Worm (Caenorhabditis elegans) whole organism, mixed stage, embryonic: Measurements from ENCODE around the gene R03G8.3.

Source experiments
- M03D4.4 ChIP-seq: sonication (generic microtip); optimal IDR thresholded peaks from 2 replicates; lab custom pipeline; 2017; ENCODE audit warnings: mild to moderate bottlenecking, missing genetic modification characterization, missing compliant biosample characterization
- bed-3 ChIP-seq: fragments of 200-800 bp; sonication (Bioruptor generic); optimal IDR thresholded peaks from 3 replicates; lab custom pipeline; 2018; ENCODE audit warnings: mild to moderate bottlenecking, missing genetic modification characterization, moderate library complexity, missing compliant biosample characterization
- blmp-1 ChIP-seq: fragments of 150-350 bp; optimal IDR thresholded peaks from 2 replicates; lab custom pipeline; 2014; ENCODE audit warnings: missing biosample characterization, missing genetic modification characterization
- ceh-39 ChIP-seq: fragments of 150-350 bp; optimal IDR thresholded peaks from 2 replicates; lab custom pipeline; 2014; ENCODE audit warnings: missing biosample characterization, missing genetic modification characterization
- ceh-43 ChIP-seq: fragments of 200-800 bp; sonication (Bioruptor generic); optimal IDR thresholded peaks from 2 replicates; lab custom pipeline; 2018; ENCODE audit warnings: mild to moderate bottlenecking, missing genetic modification characterization, moderate library complexity, missing compliant biosample characterization
- ceh-83 ChIP-seq: fragments of 200-800 bp; sonication (Bioruptor generic); optimal IDR thresholded peaks from 2 replicates; lab custom pipeline; 2018; ENCODE audit warnings: mild to moderate bottlenecking, missing genetic modification characterization, missing compliant biosample characterization
- ces-1 ChIP-seq: fragments of 150-350 bp; optimal IDR thresholded peaks from 2 replicates; lab custom pipeline; 2014; ENCODE audit warnings: missing biosample characterization, missing genetic modification reagents, missing genetic modification characterization
- cnd-1 ChIP-seq: fragments of 200-800 bp; sonication (Bioruptor generic); optimal IDR thresholded peaks from 2 replicates; lab custom pipeline; 2018; ENCODE audit warnings: mild to moderate bottlenecking, missing genetic modification characterization, missing compliant biosample characterization
- drap-1 ChIP-seq: fragments of 200-800 bp; sonication (Bioruptor generic); optimal IDR thresholded peaks from 3 replicates; lab custom pipeline; 2018; ENCODE audit warnings: mild to moderate bottlenecking, missing genetic modification characterization, missing compliant biosample characterization
- elt-1 ChIP-seq: sonication (generic microtip); optimal IDR thresholded peaks from 2 replicates; lab custom pipeline; 2017; ENCODE audit warnings: missing genetic modification characterization, mild to moderate bottlenecking, missing compliant biosample characterization, antibody characterized with exemption, moderate library complexity, borderline replicate concordance; ENCODE audit not compliant: insufficient read depth
- flh-1 ChIP-seq: fragments of 200-800 bp; sonication (Bioruptor generic); optimal IDR thresholded peaks from 2 replicates; lab custom pipeline; 2018; ENCODE audit warnings: mild to moderate bottlenecking, missing genetic modification characterization, moderate library complexity, missing compliant biosample characterization
- ham-2 ChIP-seq: fragments of 200-800 bp; sonication (Bioruptor generic); optimal IDR thresholded peaks from 2 replicates; lab custom pipeline; 2018; ENCODE audit warnings: mild to moderate bottlenecking, missing genetic modification characterization, missing compliant biosample characterization
- hlh-1 ChIP-seq: fragments of 150-350 bp; optimal IDR thresholded peaks from 2 replicates; lab custom pipeline; 2014; ENCODE audit warnings: missing biosample characterization, missing genetic modification reagents, missing genetic modification characterization
- lin-13 ChIP-seq: fragments of 150-350 bp; optimal IDR thresholded peaks from 2 replicates; lab custom pipeline; 2014; ENCODE audit warnings: missing biosample characterization, missing genetic modification characterization
- lin-32 ChIP-seq: fragments of 200-800 bp; sonication (Bioruptor generic); optimal IDR thresholded peaks from 2 replicates; lab custom pipeline; 2018; ENCODE audit warnings: mild to moderate bottlenecking, missing genetic modification characterization, missing compliant biosample characterization
- lsy-2 ChIP-seq: fragments of 150-350 bp; optimal IDR thresholded peaks from 2 replicates; lab custom pipeline; 2014; ENCODE audit warnings: missing biosample characterization, missing genetic modification characterization
- mab-5 ChIP-seq: fragments of 150-350 bp; optimal IDR thresholded peaks from 2 replicates; lab custom pipeline; 2014; ENCODE audit warnings: missing biosample characterization, missing genetic modification characterization
- mep-1 ChIP-seq: fragments of 150-350 bp; optimal IDR thresholded peaks from 2 replicates; lab custom pipeline; 2017; ENCODE audit warnings: missing biosample characterization, missing genetic modification reagents, missing genetic modification characterization, inconsistent platforms
- mls-2 ChIP-seq: sonication (generic microtip); optimal IDR thresholded peaks from 2 replicates; lab custom pipeline; 2016; ENCODE audit warnings: mild to moderate bottlenecking, missing genetic modification characterization, moderate library complexity, missing compliant biosample characterization
- nhr-12 ChIP-seq: fragments of 150-350 bp; optimal IDR thresholded peaks from 2 replicates; lab custom pipeline; 2014; ENCODE audit warnings: missing biosample characterization, missing genetic modification characterization
- nhr-2 ChIP-seq: fragments of 150-350 bp; optimal IDR thresholded peaks from 2 replicates; lab custom pipeline; 2014; ENCODE audit warnings: missing biosample characterization, missing genetic modification characterization
- nhr-237 ChIP-seq: fragments of 150-350 bp; optimal IDR thresholded peaks from 2 replicates; lab custom pipeline; 2014; ENCODE audit warnings: missing biosample characterization, missing genetic modification characterization
- nhr-28 ChIP-seq: fragments of 150-350 bp; optimal IDR thresholded peaks from 2 replicates; lab custom pipeline; 2014; ENCODE audit warnings: missing biosample characterization, missing genetic modification characterization
- pha-4 ChIP-seq: fragments of 150-350 bp; optimal IDR thresholded peaks from 2 replicates; lab custom pipeline; 2018; ENCODE audit warnings: missing biosample characterization, missing genetic modification reagents, missing genetic modification characterization
- sem-2 ChIP-seq: fragments of 200-800 bp; sonication (Bioruptor generic); optimal IDR thresholded peaks from 2 replicates; lab custom pipeline; 2018; ENCODE audit warnings: mild to moderate bottlenecking, missing genetic modification characterization, missing compliant biosample characterization
- snpc-4 ChIP-seq: fragments of 150-350 bp; optimal IDR thresholded peaks from 2 replicates; lab custom pipeline; 2014; ENCODE audit warnings: missing biosample characterization, missing genetic modification characterization
- sptf-1 ChIP-seq: sonication (generic microtip); optimal IDR thresholded peaks from 2 replicates; lab custom pipeline; 2017; ENCODE audit warnings: mild to moderate bottlenecking, missing genetic modification characterization, moderate library complexity, missing compliant biosample characterization
- tbx-8 ChIP-seq: fragments of 200-800 bp; sonication (Bioruptor generic); optimal IDR thresholded peaks from 2 replicates; lab custom pipeline; 2018; ENCODE audit warnings: mild to moderate bottlenecking, missing genetic modification characterization, moderate library complexity, missing compliant biosample characterization
- unc-120 ChIP-seq: sonication (generic microtip); optimal IDR thresholded peaks from 2 replicates; lab custom pipeline; 2017; ENCODE audit warnings: missing genetic modification characterization, missing compliant biosample characterization; ENCODE audit not compliant: poor library complexity, severe bottlenecking
- unc-62 ChIP-seq: fragments of 150-350 bp; optimal IDR thresholded peaks from 2 replicates; lab custom pipeline; 2014; ENCODE audit warnings: missing biosample characterization, missing genetic modification reagents, missing genetic modification characterization
- zip-8 ChIP-seq: fragments of 150-350 bp; optimal IDR thresholded peaks from 2 replicates; lab custom pipeline; 2014; ENCODE audit warnings: missing biosample characterization, missing genetic modification characterization
- ztf-11 ChIP-seq: fragments of 150-350 bp; optimal IDR thresholded peaks from 2 replicates; lab custom pipeline; 2014; ENCODE audit warnings: missing biosample characterization, missing genetic modification characterization

Gene R03G8.3

ce11 chrX:13051405-13051804, 39.4 kb upstream of the R03G8.3 start, which contains the start of gene K03A11.1:
TSS of gene K03A11.1 (plus strand) at chrX:13051705.
- TF ChIP-seq nhr-2 (tag; lab: Kevin White, UChicago) = no peak
- no peak for TF ChIP-seq lin-13 (tag; lab: Kevin White, UChicago)
- no peak for TF ChIP-seq mep-1 (tag; lab: Kevin White, UChicago)
- TF ChIP-seq ceh-43 (GFP tag; lab: Kevin White, UChicago) = no peak
- no peak for TF ChIP-seq lsy-2 (tag; lab: Kevin White, UChicago)
- no peak for TF ChIP-seq sem-2 (GFP tag; lab: Kevin White, UChicago)
- no peak for TF ChIP-seq flh-1 (GFP tag; lab: Kevin White, UChicago)
- no peak for TF ChIP-seq nhr-237 (tag; lab: Kevin White, UChicago)
- TF ChIP-seq bed-3 (GFP tag; lab: Kevin White, UChicago) = no peak
- TF ChIP-seq ceh-83 (GFP tag; lab: Kevin White, UChicago) = no peak
- no peak for TF ChIP-seq zip-8 (tag; lab: Kevin White, UChicago)
- no peak for TF ChIP-seq drap-1
- TF ChIP-seq unc-62 (GFP tag; lab: Kevin White, UChicago) = no peak
- no peak for TF ChIP-seq unc-120 (tag; lab: Kevin White, UChicago)
- no peak for TF ChIP-seq ztf-11 (tag; lab: Kevin White, UChicago)
- TF ChIP-seq mls-2 = no peak
- TF ChIP-seq ham-2 = no peak
- TF ChIP-seq elt-1 (tag; lab: Kevin White, UChicago) = no peak
- no peak for TF ChIP-seq nhr-28 (tag; lab: Kevin White, UChicago)

- no peak for TF ChIP-seq nhr-2 (tag; lab: Kevin White, UChicago)
Measured at ce11 chrX:13055560-13055959, 35.2 kb upstream of the R03G8.3 start, which contains the start of gene K03A11.6. TSS of gene K03A11.6 (plus strand) at chrX:13055860.

- no peak for TF ChIP-seq zip-8 (tag; lab: Kevin White, UChicago)
- no peak for TF ChIP-seq snpc-4
- TF ChIP-seq nhr-12 (tag; lab: Kevin White, UChicago) = no peak
- no peak for TF ChIP-seq bed-3 (GFP tag; lab: Kevin White, UChicago)
- no peak for TF ChIP-seq nhr-28 (tag; lab: Kevin White, UChicago)
- TF ChIP-seq blmp-1 (tag; lab: Kevin White, UChicago) = no peak
- no peak for TF ChIP-seq lin-13 (tag; lab: Kevin White, UChicago)
- TF ChIP-seq sem-2 (GFP tag; lab: Kevin White, UChicago) = no peak
- no peak for TF ChIP-seq ces-1
- no peak for TF ChIP-seq tbx-8 (GFP tag; lab: Kevin White, UChicago)
- no peak for TF ChIP-seq ceh-43 (GFP tag; lab: Kevin White, UChicago)
- TF ChIP-seq ceh-39 (tag; lab: Kevin White, UChicago) = no peak
- no peak for TF ChIP-seq flh-1 (GFP tag; lab: Kevin White, UChicago)
- TF ChIP-seq hlh-1 (tag; lab: Kevin White, UChicago) = no peak
- TF ChIP-seq mab-5 (tag; lab: Kevin White, UChicago) = no peak
- no peak for TF ChIP-seq cnd-1 (tag; lab: Kevin White, UChicago)
- no peak for TF ChIP-seq M03D4.4 (tag; lab: Kevin White, UChicago)
- TF ChIP-seq ham-2 = no peak
Measured at ce11 chrX:13059984-13060383, 30.8 kb upstream of the R03G8.3 start.

ce11 chrX:13061366-13061765, 29.4 kb upstream of the R03G8.3 start:
- TF ChIP-seq lin-32 (GFP tag; lab: Kevin White, UChicago) (no peak), pha-4 (no peak), cnd-1 (tag; lab: Kevin White, UChicago) (no peak), nhr-2 (tag; lab: Kevin White, UChicago) (no peak), mls-2 (no peak), tbx-8 (GFP tag; lab: Kevin White, UChicago) (no peak), drap-1 (no peak), zip-8 (tag; lab: Kevin White, UChicago) (no peak), ceh-39 (tag; lab: Kevin White, UChicago) (no peak), sptf-1 (tag; lab: Kevin White, UChicago) (no peak), elt-1 (tag; lab: Kevin White, UChicago) (no peak), lsy-2 (tag; lab: Kevin White, UChicago) (no peak), hlh-1 (tag; lab: Kevin White, UChicago) (no peak), unc-120 (tag; lab: Kevin White, UChicago) (no peak), ceh-43 (GFP tag; lab: Kevin White, UChicago) (no peak), unc-62 (GFP tag; lab: Kevin White, UChicago) (no peak), M03D4.4 (tag; lab: Kevin White, UChicago) (no peak), mab-5 (tag; lab: Kevin White, UChicago) (no peak)
